Worm (Caenorhabditis elegans) whole organism, L1 larva: ENCODE measurements around the gene C25F9.11.

Experiments
- C04F5.9 ChIP-seq: sonication (generic microtip); optimal IDR thresholded peaks from 2 replicates; lab custom pipeline; 2016; ENCODE audit warnings: missing genetic modification characterization, missing compliant biosample characterization
- C16A3.4 ChIP-seq: fragments of 150-350 bp; optimal IDR thresholded peaks from 2 replicates; lab custom pipeline; 2014; ENCODE audit warnings: missing biosample characterization, missing genetic modification characterization
- Y116A8C.19 ChIP-seq: sonication (generic microtip); optimal IDR thresholded peaks from 2 replicates; lab custom pipeline; 2016; ENCODE audit warnings: missing compliant biosample characterization, missing genetic modification characterization, borderline replicate concordance
- aha-1 ChIP-seq: fragments of 150-350 bp; optimal IDR thresholded peaks from 2 replicates; lab custom pipeline; 2014; ENCODE audit warnings: missing biosample characterization, missing genetic modification characterization
- blmp-1 ChIP-seq: fragments of 150-350 bp; optimal IDR thresholded peaks from 2 replicates; lab custom pipeline; 2014; ENCODE audit warnings: missing biosample characterization, missing genetic modification characterization
- ceh-63 ChIP-seq: fragments of 200-800 bp; sonication (Bioruptor generic); optimal IDR thresholded peaks from 2 replicates; lab custom pipeline; 2018; ENCODE audit warnings: mild to moderate bottlenecking, missing genetic modification characterization, missing compliant biosample characterization
- ceh-8 ChIP-seq: fragments of 200-800 bp; sonication (Bioruptor generic); optimal IDR thresholded peaks from 2 replicates; lab custom pipeline; 2018; ENCODE audit warnings: mild to moderate bottlenecking, missing genetic modification characterization, moderate library complexity, missing compliant biosample characterization
- ceh-88 ChIP-seq: fragments of 200-800 bp; sonication (Bioruptor generic); IDR thresholded peaks from 2 replicates; pipeline ENCODE4 v1.3.6; 2022; ENCODE audit warnings: missing genetic modification characterization, missing compliant biosample characterization
- dpl-1 ChIP-seq, 3 experiments: fragments of 150-350 bp in 2 of 3; sonication (generic microtip) in 1 of 3; optimal IDR thresholded peaks; 2 replicates each; lab custom pipeline; 2014 to 2017; ENCODE audit warnings: missing biosample characterization in 3 of 3, missing genetic modification characterization in 3 of 3, missing genetic modification reagents in 3 of 3
- dsc-1 ChIP-seq: sonication (generic microtip); optimal IDR thresholded peaks from 2 replicates; lab custom pipeline; 2016; ENCODE audit warnings: mild to moderate bottlenecking, missing genetic modification characterization, missing compliant biosample characterization
- efl-1 ChIP-seq, 4 experiments: fragments of 150-350 bp; optimal IDR thresholded peaks in 3 of 4; peaks in 1 of 4; 1 replicate in 1 of 4; 2 replicates in 3 of 4; lab custom pipeline; 2014; ENCODE audit warnings: missing biosample characterization in 2 of 4, missing genetic modification characterization in 2 of 4, missing genetic modification reagents in 2 of 4
- efl-3 ChIP-seq: fragments of 200-800 bp; sonication (Bioruptor generic); optimal IDR thresholded peaks from 2 replicates; lab custom pipeline; 2018; ENCODE audit warnings: mild to moderate bottlenecking, missing genetic modification characterization, missing compliant biosample characterization
- egl-13 ChIP-seq: sonication (generic microtip); optimal IDR thresholded peaks from 2 replicates; lab custom pipeline; 2016; ENCODE audit warnings: missing genotype, missing genetic modification reagents, missing genetic modification characterization, missing compliant biosample characterization
- egl-27 ChIP-seq, 2 experiments: fragments of 150-350 bp in 1 of 2; sonication (generic microtip); optimal IDR thresholded peaks; 3 replicates each; lab custom pipeline; 2017 to 2018; ENCODE audit warnings: missing biosample characterization in 2 of 2, missing genetic modification characterization in 2 of 2, missing genetic modification reagents in 2 of 2
- elt-3 ChIP-seq, 6 experiments: fragments of 150-350 bp in 1 of 6; sonication (generic microtip); optimal IDR thresholded peaks; 2 replicates each; lab custom pipeline; 2017 to 2018; ENCODE audit warnings: missing biosample characterization in 6 of 6, missing genetic modification characterization in 6 of 6, inconsistent platforms in 1 of 6
- fkh-4 ChIP-seq: sonication (generic microtip); optimal IDR thresholded peaks from 2 replicates; lab custom pipeline; 2016; ENCODE audit warnings: missing compliant biosample characterization, missing genetic modification characterization, borderline replicate concordance
- fkh-8 ChIP-seq: sonication (generic microtip); optimal IDR thresholded peaks from 2 replicates; lab custom pipeline; 2016; ENCODE audit warnings: mild to moderate bottlenecking, missing genetic modification characterization, missing compliant biosample characterization
- fos-1 ChIP-seq: fragments of 150-350 bp; optimal IDR thresholded peaks from 2 replicates; lab custom pipeline; 2014; ENCODE audit warnings: missing biosample characterization, missing genetic modification characterization
- grh-1 ChIP-seq: fragments of 200-800 bp; sonication (Bioruptor generic); IDR thresholded peaks from 2 replicates; pipeline ENCODE4 v1.3.6; 2022; ENCODE audit warnings: missing genetic modification reagents, missing genetic modification characterization, missing compliant biosample characterization
- hlh-4 ChIP-seq: sonication (generic microtip); optimal IDR thresholded peaks from 2 replicates; lab custom pipeline; 2016; ENCODE audit warnings: mild to moderate bottlenecking, missing genetic modification characterization, missing compliant biosample characterization
- hpl-2 ChIP-seq: fragments of 150-350 bp; optimal IDR thresholded peaks from 2 replicates; lab custom pipeline; 2014; ENCODE audit warnings: missing biosample characterization, missing genetic modification reagents, missing genetic modification characterization
- lin-13 ChIP-seq: fragments of 150-350 bp; optimal IDR thresholded peaks from 2 replicates; lab custom pipeline; 2014; ENCODE audit warnings: missing biosample characterization, missing genetic modification reagents, missing genetic modification characterization
- lin-14 ChIP-seq: fragments of 200-800 bp; sonication (Bioruptor generic); optimal IDR thresholded peaks from 2 replicates; lab custom pipeline; 2018; ENCODE audit warnings: mild to moderate bottlenecking, missing genetic modification characterization, moderate library complexity, missing compliant biosample characterization
- lin-35 ChIP-seq, 2 experiments: fragments of 150-350 bp; optimal IDR thresholded peaks; 2 replicates each; lab custom pipeline; 2014; ENCODE audit warnings: missing biosample characterization in 2 of 2, missing genetic modification characterization in 2 of 2, missing genetic modification reagents in 2 of 2
- lsy-2 ChIP-seq, 2 experiments: fragments of 150-350 bp; optimal IDR thresholded peaks; 2 replicates each; lab custom pipeline; 2014; ENCODE audit warnings: missing biosample characterization in 2 of 2, missing genetic modification characterization in 2 of 2
- mab-9 ChIP-seq: fragments of 200-800 bp; sonication (Bioruptor generic); IDR thresholded peaks from 2 replicates; pipeline ENCODE4 v1.3.6; 2022; ENCODE audit warnings: missing genetic modification reagents, missing genetic modification characterization, missing compliant biosample characterization
- mdl-1 ChIP-seq, 2 experiments: fragments of 150-350 bp; optimal IDR thresholded peaks; 2 replicates each; lab custom pipeline; 2014 to 2017; ENCODE audit warnings: missing biosample characterization in 2 of 2, missing genetic modification characterization in 2 of 2, inconsistent platforms in 1 of 2
- nhr-12 ChIP-seq: sonication (generic microtip); optimal IDR thresholded peaks from 2 replicates; lab custom pipeline; 2017; ENCODE audit warnings: missing biosample characterization, missing genetic modification characterization
- nhr-20 ChIP-seq: sonication (generic microtip); optimal IDR thresholded peaks from 2 replicates; lab custom pipeline; 2016; ENCODE audit warnings: mild to moderate bottlenecking, missing genetic modification characterization, missing compliant biosample characterization
- nhr-237 ChIP-seq: fragments of 150-350 bp; optimal IDR thresholded peaks from 2 replicates; lab custom pipeline; 2014; ENCODE audit warnings: missing biosample characterization, missing genetic modification characterization
- nhr-71 ChIP-seq: sonication (generic microtip); optimal IDR thresholded peaks from 2 replicates; lab custom pipeline; 2016; ENCODE audit warnings: mild to moderate bottlenecking, missing genetic modification characterization, moderate library complexity, missing compliant biosample characterization
- nhr-76 ChIP-seq: sonication (generic microtip); optimal IDR thresholded peaks from 2 replicates; lab custom pipeline; 2017; ENCODE audit warnings: missing biosample characterization, missing genetic modification characterization
- nhr-77 ChIP-seq: fragments of 150-350 bp; optimal IDR thresholded peaks from 2 replicates; lab custom pipeline; 2014; ENCODE audit warnings: missing biosample characterization, missing genetic modification characterization
- nhr-84 ChIP-seq: sonication (generic microtip); optimal IDR thresholded peaks from 2 replicates; lab custom pipeline; 2017; ENCODE audit warnings: missing biosample characterization, missing genetic modification characterization
- nhr-85 ChIP-seq: sonication (generic microtip); peaks from one replicate; lab custom pipeline; 2016; ENCODE audit warnings: missing genetic modification characterization, inconsistent platforms, missing compliant biosample characterization
- nhr-90 ChIP-seq: sonication (generic microtip); optimal IDR thresholded peaks from 2 replicates; lab custom pipeline; 2016; ENCODE audit warnings: mild to moderate bottlenecking, missing genetic modification characterization, missing compliant biosample characterization; ENCODE audit not compliant: poor library complexity
- pax-3 ChIP-seq: fragments of 200-800 bp; sonication (Bioruptor generic); optimal IDR thresholded peaks from 2 replicates; lab custom pipeline; 2018; ENCODE audit warnings: mild to moderate bottlenecking, missing genetic modification characterization, moderate library complexity, missing compliant biosample characterization
- snpc-4 ChIP-seq: fragments of 150-350 bp; optimal IDR thresholded peaks from 2 replicates; lab custom pipeline; 2014; ENCODE audit warnings: missing biosample characterization, missing genetic modification characterization
- snu-23 ChIP-seq: sonication (generic microtip); optimal IDR thresholded peaks from 2 replicates; lab custom pipeline; 2016; ENCODE audit warnings: missing genetic modification characterization, missing compliant biosample characterization
- sox-4 ChIP-seq: sonication (generic microtip); optimal IDR thresholded peaks from 2 replicates; lab custom pipeline; 2016; ENCODE audit warnings: missing genetic modification characterization, missing compliant biosample characterization
- sptf-1 ChIP-seq: fragments of 150-350 bp; optimal IDR thresholded peaks from 2 replicates; lab custom pipeline; 2014; ENCODE audit warnings: missing biosample characterization, missing genetic modification characterization
- tbx-2 ChIP-seq: sonication (generic microtip); optimal IDR thresholded peaks from 2 replicates; lab custom pipeline; 2016; ENCODE audit warnings: missing genetic modification characterization, missing compliant biosample characterization
- tlp-1 ChIP-seq: fragments of 150-350 bp; optimal IDR thresholded peaks from 2 replicates; lab custom pipeline; 2014; ENCODE audit warnings: missing biosample characterization, missing genetic modification characterization
- unc-130 ChIP-seq: fragments of 150-350 bp; optimal IDR thresholded peaks from 2 replicates; lab custom pipeline; 2017; ENCODE audit warnings: missing biosample characterization, missing genetic modification characterization, inconsistent platforms
- unc-98 ChIP-seq: fragments of 200-800 bp; sonication (Bioruptor generic); IDR thresholded peaks from 2 replicates; pipeline ENCODE4 v1.3.6; 2022; ENCODE audit warnings: missing genetic modification characterization, missing compliant biosample characterization
- zag-1 ChIP-seq: fragments of 150-350 bp; optimal IDR thresholded peaks from 2 replicates; lab custom pipeline; 2014; ENCODE audit warnings: missing biosample characterization, missing genetic modification characterization
- ztf-11 ChIP-seq, 2 experiments: sonication (generic microtip); optimal IDR thresholded peaks; 2 replicates each; lab custom pipeline; 2016 to 2017; ENCODE audit warnings: missing genetic modification characterization in 2 of 2, missing biosample characterization in 1 of 2, missing compliant biosample characterization in 1 of 2

The C25F9.11 gene

ce11 chrV:19455650-19456049 is 22.8 kb upstream of the C25F9.11 start, which contains the start of the genes Y43F8B.13 and Y43F8B.14:
Y43F8B.13 (plus strand) TSS chrV:19455950.
Y43F8B.14 (minus strand) TSS chrV:19455971.
- TF ChIP-seq sox-4 (tag; lab: Kevin White, UChicago): no peak
- TF ChIP-seq efl-1 (optimal IDR thresholded peaks at IDR 0.05; lab: Kevin White, UChicago): no peak
- no peak for TF ChIP-seq efl-1 (GFP tag; optimal IDR thresholded peaks at IDR 0.05 in 1 of 2; lab: Kevin White, UChicago)
- no peak for TF ChIP-seq C16A3.4 (tag; lab: Kevin White, UChicago)
- no peak for TF ChIP-seq zag-1 (tag; lab: Kevin White, UChicago)
- TF ChIP-seq fkh-4 (tag; lab: Kevin White, UChicago): no peak
- no peak for TF ChIP-seq nhr-84 (tag; lab: Kevin White, UChicago)
- TF ChIP-seq ceh-63 (GFP tag; lab: Kevin White, UChicago): no peak
- TF ChIP-seq hpl-2 (GFP tag; lab: Kevin White, UChicago): no peak
- no peak for TF ChIP-seq nhr-90 (tag; lab: Kevin White, UChicago)
- TF ChIP-seq egl-13: no peak
- TF ChIP-seq nhr-71 (tag; lab: Kevin White, UChicago): no peak
- no peak for TF ChIP-seq dpl-1 (GFP tag; optimal IDR thresholded peaks at IDR 0.05; lab: Kevin White, UChicago)
- no peak for TF ChIP-seq snu-23 (GFP tag; lab: Kevin White, UChicago)
- TF ChIP-seq fos-1 (tag; lab: Kevin White, UChicago): no peak
- no peak for TF ChIP-seq tlp-1 (tag; lab: Kevin White, UChicago)
- no peak for TF ChIP-seq lsy-2 (tag; optimal IDR thresholded peaks at IDR 0.05; lab: Kevin White, UChicago)
- no peak for TF ChIP-seq nhr-77 (tag; lab: Kevin White, UChicago)
- no peak for TF ChIP-seq grh-1 (GFP tag; lab: Robert Waterston, UW)
- no peak for TF ChIP-seq tbx-2 (tag; lab: Kevin White, UChicago)
- TF ChIP-seq ceh-8: no peak

ce11 chrV:19449544-19449943 is 16.7 kb upstream of the C25F9.11 start, which contains the start of gene M04C3.5:
M04C3.5 (plus strand) TSS chrV:19449733.
- no peak for TF ChIP-seq unc-98 (GFP tag; lab: Robert Waterston, UW)
- no peak for TF ChIP-seq lsy-2 (tag; optimal IDR thresholded peaks at IDR 0.05; lab: Kevin White, UChicago)
- TF ChIP-seq snpc-4 (tag; lab: Kevin White, UChicago): no peak
- TF ChIP-seq blmp-1 (tag; lab: Kevin White, UChicago): no peak
- no peak for TF ChIP-seq lin-14 (GFP tag; lab: Kevin White, UChicago)
- TF ChIP-seq tlp-1 (tag; lab: Kevin White, UChicago): no peak
- TF ChIP-seq lin-13 (GFP tag; lab: Kevin White, UChicago): no peak
- no peak for TF ChIP-seq nhr-12 (tag; lab: Kevin White, UChicago)
- TF ChIP-seq aha-1 (tag; lab: Kevin White, UChicago): no peak
- TF ChIP-seq nhr-237 (tag; lab: Kevin White, UChicago): no peak
- no peak for TF ChIP-seq nhr-84 (tag; lab: Kevin White, UChicago)
- no peak for TF ChIP-seq nhr-20 (tag; lab: Kevin White, UChicago)
- no peak for TF ChIP-seq nhr-85 (tag; lab: Kevin White, UChicago)
- no peak for TF ChIP-seq lin-35 (GFP tag; optimal IDR thresholded peaks at IDR 0.05; lab: Kevin White, UChicago)
- TF ChIP-seq mdl-1 (tag; optimal IDR thresholded peaks at IDR 0.05; lab: Kevin White, UChicago): no peak
- TF ChIP-seq elt-3 (tag; optimal IDR thresholded peaks at IDR 0.05; lab: Kevin White, UChicago): no peak
- TF ChIP-seq ceh-88 (GFP tag; lab: Robert Waterston, UW): no peak
- no peak for TF ChIP-seq nhr-76 (tag; lab: Kevin White, UChicago)
- TF ChIP-seq egl-27 (tag; optimal IDR thresholded peaks at IDR 0.05; lab: Kevin White, UChicago): no peak
- TF ChIP-seq efl-3 (GFP tag; lab: Kevin White, UChicago): no peak

- TF ChIP-seq mab-9 (no peak), tlp-1 (tag; lab: Kevin White, UChicago) (no peak), C04F5.9 (tag; lab: Kevin White, UChicago) (no peak), Y116A8C.19 (tag; lab: Kevin White, UChicago) (no peak), ztf-11 (tag; optimal IDR thresholded peaks at IDR 0.05; lab: Kevin White, UChicago) (no peak), unc-98 (GFP tag; lab: Robert Waterston, UW) (no peak), tbx-2 (tag; lab: Kevin White, UChicago) (no peak), unc-130 (no peak), hlh-4 (tag; lab: Kevin White, UChicago) (no peak), ceh-63 (GFP tag; lab: Kevin White, UChicago) (no peak), dsc-1 (tag; lab: Kevin White, UChicago) (no peak), nhr-84 (tag; lab: Kevin White, UChicago) (no peak), pax-3 (tag; lab: Kevin White, UChicago) (no peak), fkh-8 (tag; lab: Kevin White, UChicago) (no peak), sptf-1 (tag; lab: Kevin White, UChicago) (no peak)
These were observed 15.9 kb upstream of the C25F9.11 start, which contains the start of gene M04C3.2 for ce11 chrV:19448805-19449204. M04C3.2 (minus strand) TSS chrV:19448905.
